Fruit fly (Drosophila melanogaster) whole organism, embryonic: Measurements from ENCODE around the gene Vdup1.

ENCODE experiments used
- ATbp ChIP-seq: fragments of 200-800 bp; sonication (Bioruptor generic); optimal IDR thresholded peaks from 2 replicates; lab custom pipeline; 2017; ENCODE audit warnings: missing biosample characterization, mild to moderate bottlenecking, missing genetic modification characterization, missing genetic modification reagents
- Atf6 ChIP-seq: fragments of 200-800 bp; sonication (Bioruptor generic); IDR thresholded peaks from 2 replicates; pipeline ENCODE4 v1.3.6; 2022; ENCODE audit warnings: missing biosample characterization, missing genetic modification characterization
- CG10959 ChIP-seq: fragments of 200-800 bp; sonication (Bioruptor generic); IDR thresholded peaks from 2 replicates; pipeline ENCODE4 v1.3.6; 2022; ENCODE audit warnings: missing biosample characterization, missing genetic modification characterization
- CG1233 ChIP-seq: fragments of 200-800 bp; sonication (Bioruptor generic); optimal IDR thresholded peaks from 4 replicates; lab custom pipeline; 2018; ENCODE audit warnings: missing biosample characterization, mild to moderate bottlenecking, missing genetic modification characterization
- CG12659 ChIP-seq: fragments of 200-800 bp; sonication (Bioruptor generic); optimal IDR thresholded peaks from 3 replicates; lab custom pipeline; 2017; ENCODE audit warnings: mild to moderate bottlenecking, missing biosample characterization, missing genetic modification reagents, missing genetic modification characterization
- CG13775 ChIP-seq: fragments of 200-800 bp; sonication (Bioruptor generic); optimal IDR thresholded peaks from 3 replicates; lab custom pipeline; 2017; ENCODE audit warnings: missing biosample characterization, mild to moderate bottlenecking, missing genetic modification characterization
- CG14965 ChIP-seq: fragments of 200-800 bp; sonication (Bioruptor generic); optimal IDR thresholded peaks from 2 replicates; lab custom pipeline; 2016; ENCODE audit warnings: missing biosample characterization, missing genetic modification characterization, borderline replicate concordance
- CG15269 ChIP-seq: fragments of 200-800 bp; sonication (Bioruptor generic); optimal IDR thresholded peaks from 2 replicates; lab custom pipeline; 2018; ENCODE audit warnings: missing biosample characterization, mild to moderate bottlenecking, missing genetic modification characterization, moderate library complexity
- CG17612 ChIP-seq: fragments of 200-800 bp; sonication (Bioruptor generic); IDR thresholded peaks from 2 replicates; pipeline ENCODE4 v1.3.6; 2022; ENCODE audit warnings: missing biosample characterization, missing genetic modification characterization
- CG1832 ChIP-seq: fragments of 200-800 bp; sonication (Bioruptor generic); optimal IDR thresholded peaks from 2 replicates; lab custom pipeline; 2017; ENCODE audit warnings: missing biosample characterization, mild to moderate bottlenecking, missing genetic modification characterization, inconsistent platforms
- CG2116 ChIP-seq: fragments of 200-800 bp; sonication (Bioruptor generic); optimal IDR thresholded peaks from 3 replicates; lab custom pipeline; 2018; ENCODE audit warnings: missing biosample characterization, mild to moderate bottlenecking, missing genetic modification characterization
- CG2875 ChIP-seq: fragments of 200-800 bp; sonication (Bioruptor generic); optimal IDR thresholded peaks from 2 replicates; lab custom pipeline; 2017; ENCODE audit warnings: missing biosample characterization, mild to moderate bottlenecking, missing genetic modification characterization, missing genetic modification reagents
- CG31441 ChIP-seq: fragments of 200-800 bp; sonication (Bioruptor generic); IDR thresholded peaks from 2 replicates; pipeline ENCODE4 v1.3.6; 2022; ENCODE audit warnings: missing biosample characterization, missing genetic modification characterization
- CG3407 ChIP-seq: fragments of 200-800 bp; sonication (Bioruptor generic); optimal IDR thresholded peaks from 2 replicates; lab custom pipeline; 2018; ENCODE audit warnings: missing biosample characterization, mild to moderate bottlenecking, missing genetic modification characterization
- CG6765 ChIP-seq: fragments of 200-800 bp; sonication (Bioruptor generic); optimal IDR thresholded peaks from 3 replicates; lab custom pipeline; 2017; ENCODE audit warnings: missing biosample characterization, mild to moderate bottlenecking, missing genetic modification characterization
- CG7357 ChIP-seq: fragments of 200-800 bp; sonication (Bioruptor generic); IDR thresholded peaks from 3 replicates; pipeline ENCODE4 v1.3.6; 2022; ENCODE audit warnings: missing biosample characterization, missing genetic modification characterization
- CG8290 ChIP-seq, 3 experiments: fragments of 200-800 bp; sonication (Bioruptor generic); optimal IDR thresholded peaks; 2 replicates each; lab custom pipeline; 2016 to 2019; ENCODE audit warnings: missing biosample characterization in 3 of 3, missing genetic modification characterization in 3 of 3, mild to moderate bottlenecking in 2 of 3, moderate library complexity in 1 of 3
- CG9437 ChIP-seq: fragments of 200-800 bp; sonication (Bioruptor generic); optimal IDR thresholded peaks from 2 replicates; lab custom pipeline; 2018; ENCODE audit warnings: missing biosample characterization, mild to moderate bottlenecking, missing genetic modification characterization
- Camta ChIP-seq: fragments of 200-800 bp; sonication (Bioruptor generic); optimal IDR thresholded peaks from 2 replicates; lab custom pipeline; 2016; ENCODE audit warnings: missing biosample characterization, missing genetic modification characterization
- Ets65A ChIP-seq: fragments of 200-800 bp; sonication (Bioruptor generic); peaks from one replicate; lab custom pipeline; 2016; ENCODE audit warnings: missing biosample characterization, missing genetic modification characterization
- H2.0 ChIP-seq: fragments of 200-800 bp; sonication (Bioruptor generic); IDR thresholded peaks from 2 replicates; pipeline ENCODE4 v1.3.6; 2022; ENCODE audit warnings: missing biosample characterization, missing genetic modification characterization
- HLH54F ChIP-seq: fragments of 200-800 bp; sonication (Bioruptor generic); optimal IDR thresholded peaks from 3 replicates; lab custom pipeline; 2016; ENCODE audit warnings: missing biosample characterization, missing genetic modification characterization
- HLHmδ ChIP-seq: fragments of 200-800 bp; sonication (Bioruptor generic); optimal IDR thresholded peaks from 2 replicates; lab custom pipeline; 2018; ENCODE audit warnings: missing biosample characterization, mild to moderate bottlenecking, missing genetic modification characterization, moderate library complexity
- Hr78 ChIP-seq, 2 experiments: fragments of 200-800 bp in 1 of 2; fragments of >200 bp in 1 of 2; sonication (Bioruptor generic) in 1 of 2; optimal IDR thresholded peaks; 2 replicates each; lab custom pipeline; 2017 to 2019; ENCODE audit warnings: missing biosample characterization in 2 of 2, missing genetic modification characterization in 2 of 2, mild to moderate bottlenecking in 1 of 2, moderate library complexity in 1 of 2
- Med ChIP-seq: fragments of 200-800 bp; sonication (Bioruptor generic); peaks from one replicate; lab custom pipeline; 2016; ENCODE audit warnings: missing biosample characterization, missing genetic modification characterization, mild to moderate bottlenecking, inconsistent platforms, moderate library complexity
- Mrtf ChIP-seq: fragments of 200-800 bp; sonication (Bioruptor generic); IDR thresholded peaks from 3 replicates; pipeline ENCODE4 v1.3.6; 2022; ENCODE audit warnings: missing biosample characterization, missing genetic modification characterization
- Opbp ChIP-seq: fragments of 200-800 bp; sonication (Bioruptor generic); IDR thresholded peaks from 3 replicates; pipeline ENCODE4 v1.3.6; 2022; ENCODE audit warnings: missing biosample characterization, missing genetic modification characterization; ENCODE audit not compliant: partially characterized antibody
- Poxn ChIP-seq: fragments of 200-800 bp; sonication (Bioruptor generic); IDR thresholded peaks from 2 replicates; pipeline ENCODE4 v1.3.6; 2022; ENCODE audit warnings: missing biosample characterization, missing genetic modification characterization
- Sox102F ChIP-seq: fragments of 200-800 bp; sonication (Bioruptor generic); optimal IDR thresholded peaks from 2 replicates; lab custom pipeline; 2018; ENCODE audit warnings: missing biosample characterization, mild to moderate bottlenecking, missing genetic modification characterization, moderate library complexity
- TFAM ChIP-seq: fragments of 200-800 bp; sonication (Bioruptor generic); optimal IDR thresholded peaks from 2 replicates; lab custom pipeline; 2017; ENCODE audit warnings: missing biosample characterization, missing genetic modification characterization, inconsistent platforms
- ara ChIP-seq: fragments of 200-800 bp; sonication (Bioruptor generic); IDR thresholded peaks from 2 replicates; pipeline ENCODE4 v1.3.6; 2022; ENCODE audit warnings: missing biosample characterization, missing genetic modification characterization
- br ChIP-seq: fragments of >200 bp; optimal IDR thresholded peaks from 2 replicates; lab custom pipeline; 2017
- btn ChIP-seq: fragments of 200-800 bp; sonication (Bioruptor generic); optimal IDR thresholded peaks from 2 replicates; lab custom pipeline; 2016; ENCODE audit warnings: missing biosample characterization, missing genetic modification characterization
- dimm ChIP-seq: fragments of 200-800 bp; sonication (Bioruptor generic); IDR thresholded peaks from 2 replicates; pipeline ENCODE4 v1.3.6; 2022; ENCODE audit warnings: missing biosample characterization, missing genetic modification characterization
- fu2 ChIP-seq: fragments of 200-800 bp; sonication (Bioruptor generic); optimal IDR thresholded peaks from 2 replicates; lab custom pipeline; 2016; ENCODE audit warnings: missing biosample characterization, missing genetic modification characterization
- gce ChIP-seq: fragments of 200-800 bp; sonication (Bioruptor generic); IDR thresholded peaks from 3 replicates; pipeline ENCODE4 v1.3.6; 2022; ENCODE audit warnings: missing biosample characterization, missing genetic modification characterization
- knrl ChIP-seq: fragments of 200-800 bp; sonication (Bioruptor generic); IDR thresholded peaks from 3 replicates; pipeline ENCODE4 v1.3.6; 2022; ENCODE audit warnings: missing biosample characterization, missing genetic modification characterization; ENCODE audit not compliant: partially characterized antibody
- org-1 ChIP-seq: fragments of 200-800 bp; sonication (Bioruptor generic); optimal IDR thresholded peaks from 2 replicates; lab custom pipeline; 2017; ENCODE audit warnings: missing biosample characterization, missing genetic modification characterization
- sens-2 ChIP-seq: fragments of 200-800 bp; sonication (Bioruptor generic); IDR thresholded peaks from 2 replicates; pipeline ENCODE4 v1.3.6; 2022; ENCODE audit warnings: missing biosample characterization, missing genetic modification characterization
- seq ChIP-seq: fragments of 200-800 bp; sonication (Bioruptor generic); IDR thresholded peaks from 2 replicates; pipeline ENCODE4 v1.3.6; 2022; ENCODE audit warnings: missing biosample characterization, missing genetic modification characterization
- sob ChIP-seq: fragments of 200-800 bp; sonication (Bioruptor generic); IDR thresholded peaks from 2 replicates; pipeline ENCODE4 v1.3.6; 2022; ENCODE audit warnings: missing biosample characterization, missing genetic modification characterization
- sug ChIP-seq: fragments of 200-800 bp; optimal IDR thresholded peaks from 2 replicates; lab custom pipeline; 2019; ENCODE audit warnings: missing biosample characterization, mild to moderate bottlenecking, missing genetic modification characterization, moderate library complexity
- usp ChIP-seq: fragments of >200 bp; optimal IDR thresholded peaks from 2 replicates; lab custom pipeline; 2017; ENCODE audit warnings: missing biosample characterization, missing genetic modification characterization

Vdup1 gene

DNA sequence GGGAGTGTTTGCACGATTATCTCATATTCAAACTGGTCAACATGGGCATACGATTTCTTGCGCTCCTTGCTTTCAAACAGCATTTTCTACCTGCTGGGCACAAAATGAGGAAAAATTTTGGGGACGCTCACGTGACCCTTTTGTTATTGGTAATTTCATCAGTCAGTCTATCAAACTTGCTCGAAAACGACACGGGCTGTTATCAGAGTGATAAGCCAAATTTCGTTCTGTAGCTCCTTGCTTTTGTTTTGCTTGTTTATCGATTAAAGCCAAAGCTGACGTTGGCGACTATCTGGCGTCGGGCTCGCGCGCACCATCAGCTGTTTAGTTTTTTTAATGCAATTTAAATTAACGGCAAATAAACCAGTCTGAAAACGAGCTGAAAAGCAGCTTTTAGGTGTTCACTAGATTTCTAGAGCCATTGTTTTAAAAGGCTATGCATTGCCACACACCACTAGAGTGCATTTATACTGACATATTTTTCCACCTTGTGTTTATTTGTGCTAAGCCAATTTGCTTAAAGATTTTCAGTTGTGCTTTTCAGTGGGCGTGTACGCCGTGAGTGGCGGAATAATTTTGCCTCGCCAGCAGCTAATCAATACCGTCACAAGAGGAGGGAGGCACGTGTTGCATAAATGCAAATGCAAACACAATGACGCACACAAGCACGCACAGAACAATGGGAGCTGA, 42.0 kb downstream of the Vdup1 start (continued):
- TF ChIP-seq CG14965 (GFP tag; lab: Kevin White, UChicago) (no peak), sug (tag; lab: Kevin White, UChicago) (peak; percentile 25), CG12659 (GFP tag; lab: Kevin White, UChicago) (no peak), HLH54F (no peak), Med (peak; percentile 72), Sox102F (GFP tag; lab: Kevin White, UChicago) (no peak), H2.0 (no peak), CG31441 (GFP tag; lab: Robert Waterston, UW) (no peak), CG1233 (peak; percentile 31), br (lab: Kevin White, UChicago) (no peak), CG13775 (GFP tag; lab: Kevin White, UChicago) (no peak), HLHmδ (GFP tag; lab: Kevin White, UChicago) (no peak), gce (0 out of 3 replicates have a peak, but pooled peaks have one; percentile 17), usp (GFP tag; lab: Kevin White, UChicago) (no peak), ara (GFP tag; lab: Robert Waterston, UW) (peak; percentile 8; the same call in 1 of the 2 replicates), btn (no peak), Atf6 (no peak), knrl (no peak), CG6765 (no peak), fu2 (GFP tag; lab: Kevin White, UChicago) (no peak), Hr78 (GFP tag; optimal IDR thresholded peaks at IDR 0.05; lab: Kevin White, UChicago) (no peak), Camta (GFP tag; lab: Kevin White, UChicago) (no peak), Ets65A (no peak), CG8290 (GFP tag; optimal IDR thresholded peaks at IDR 0.05; lab: Kevin White, UChicago) (no peak), CG8290 (tag; optimal IDR thresholded peaks at IDR 0.05; lab: Kevin White, UChicago) (no peak), CG15269 (tag; lab: Kevin White, UChicago) (no peak), TFAM (GFP tag; lab: Kevin White, UChicago) (no peak), seq (GFP tag; lab: Robert Waterston, UW) (no peak), org-1 (GFP tag; lab: Kevin White, UChicago) (no peak), CG1832 (GFP tag; lab: Kevin White, UChicago) (no peak), CG2875 (GFP tag; lab: Kevin White, UChicago) (no peak), dimm (GFP tag; lab: Robert Waterston, UW) (no peak), ATbp (GFP tag; lab: Kevin White, UChicago) (peak; percentile 41), CG7357 (GFP tag; lab: Robert Waterston, UW) (no peak), Opbp (GFP tag; lab: Robert Waterston, UW) (no peak), Mrtf (GFP tag; lab: Robert Waterston, UW) (no peak), CG10959 (GFP tag; lab: Robert Waterston, UW) (no peak), CG17612 (GFP tag; lab: Robert Waterston, UW) (no peak), sens-2 (GFP tag; lab: Robert Waterston, UW) (no peak), CG9437 (no peak), CG3407 (GFP tag; lab: Kevin White, UChicago) (peak; percentile 11), sob (GFP tag; lab: Robert Waterston, UW) (peak; percentile 25; the same call in 1 of the 2 replicates), CG2116 (GFP tag; lab: Kevin White, UChicago) (no peak), Poxn (GFP tag; lab: Robert Waterston, UW) (no peak)
